Fruit fly (Drosophila melanogaster): ENCODE results near the gene kl-3.
"Not testable (repeated sequence)": the region's sequence is repeated elsewhere in the genome, so short reads cannot be mapped to it uniquely, and the experiment has no call there.

Gene kl-3

dm6 chrY:336081-336480 is at the start of gene kl-3:
Gene kl-3, plus strand, starts transcription at chrY:336381.
- TF ChIP-seq Ada2b (GFP tag; IDR thresholded peaks at IDR 0.05); nerfin-1 (tag; optimal IDR thresholded peaks at IDR 0.05); eve (GFP tag; optimal IDR thresholded peaks at IDR 0.05): not testable (repeated sequence)

dm6 chrY:572788-573187 is 236.6 kb downstream of the kl-3 start, which contains the start of gene kl-2:
Gene kl-2, plus strand, starts transcription at chrY:573088.
- TF ChIP-seq yki (optimal IDR thresholded peaks at IDR 0.05) (no peak), az2 (GFP tag; optimal IDR thresholded peaks at IDR 0.05) (no peak), CG11093 (GFP tag; IDR thresholded peaks at IDR 0.05) (no peak), tna (GFP tag; IDR thresholded peaks at IDR 0.05; ENCODE audit: partially characterized antibody) (no peak), gcm2 (GFP tag; optimal IDR thresholded peaks at IDR 0.05) (no peak), mirr (GFP tag; optimal IDR thresholded peaks at IDR 0.05) (no peak), Sin3A (optimal IDR thresholded peaks at IDR 0.05) (no peak), Abd-B (GFP tag; optimal IDR thresholded peaks at IDR 0.05) (no peak), CG6654 (GFP tag; optimal IDR thresholded peaks at IDR 0.05) (no peak), CG9727 (GFP tag; optimal IDR thresholded peaks at IDR 0.05) (no peak), CG2678 (tag; optimal IDR thresholded peaks at IDR 0.05) (no peak), CG9932 (GFP tag; IDR thresholded peaks at IDR 0.05) (no peak), Drgx (GFP tag; IDR thresholded peaks at IDR 0.05) (no peak), Asciz (GFP tag; optimal IDR thresholded peaks at IDR 0.05) (no peak), CG11247 (GFP tag; IDR thresholded peaks at IDR 0.05) (no peak), Bdp1 (GFP tag; optimal IDR thresholded peaks at IDR 0.05) (no peak), crp (GFP tag; optimal IDR thresholded peaks at IDR 0.05) (no peak), nau (GFP tag; optimal IDR thresholded peaks at IDR 0.05) (no peak), pros (GFP tag; optimal IDR thresholded peaks at IDR 0.05) (no peak)
